Worm (Caenorhabditis elegans) whole organism, L3 larva: ENCODE measurements around the gene Y55H10A.2.
"Not testable (repeated sequence)": the region's sequence is repeated elsewhere in the genome, so short reads cannot be mapped to it uniquely, and the experiment has no call there.

ENCODE experiments used
- ZK546.5 ChIP-seq: sonication (generic microtip); optimal IDR thresholded peaks from 2 replicates; lab custom pipeline; 2017; ENCODE audit warnings: missing biosample characterization, missing genetic modification characterization
- aly-2 ChIP-seq: fragments of 150-350 bp; optimal IDR thresholded peaks from 2 replicates; lab custom pipeline; 2014; ENCODE audit warnings: missing biosample characterization, missing genetic modification characterization
- ama-1 ChIP-seq: fragments of 150-350 bp; optimal IDR thresholded peaks from 2 replicates; lab custom pipeline; 2018
- ceh-28 ChIP-seq: fragments of 150-350 bp; optimal IDR thresholded peaks from 2 replicates; lab custom pipeline; 2014; ENCODE audit warnings: missing biosample characterization, missing genetic modification reagents, missing genetic modification characterization
- ceh-82 ChIP-seq: fragments of 150-350 bp; optimal IDR thresholded peaks from 2 replicates; lab custom pipeline; 2014; ENCODE audit warnings: missing biosample characterization, missing genetic modification characterization
- ceh-9 ChIP-seq: sonication (generic microtip); optimal IDR thresholded peaks from 2 replicates; lab custom pipeline; 2018; ENCODE audit warnings: missing biosample characterization, missing genetic modification characterization
- daf-12 ChIP-seq: fragments of 150-350 bp; optimal IDR thresholded peaks from 2 replicates; lab custom pipeline; 2014; ENCODE audit warnings: missing biosample characterization, missing genetic modification reagents, missing genetic modification characterization
- egl-27 ChIP-seq: sonication (generic microtip); optimal IDR thresholded peaks from 4 replicates; lab custom pipeline; 2017; ENCODE audit warnings: missing biosample characterization, missing genetic modification reagents, missing genetic modification characterization
- egl-5 ChIP-seq: fragments of 150-350 bp; optimal IDR thresholded peaks from 2 replicates; lab custom pipeline; 2017; ENCODE audit warnings: missing biosample characterization, missing genetic modification reagents, missing genetic modification characterization, inconsistent platforms
- elt-1 ChIP-seq: fragments of 150-350 bp; optimal IDR thresholded peaks from 2 replicates; lab custom pipeline; 2014; ENCODE audit warnings: missing biosample characterization, missing genetic modification characterization
- elt-2 ChIP-seq: sonication (generic microtip); optimal IDR thresholded peaks from 2 replicates; lab custom pipeline; 2016; ENCODE audit warnings: missing genetic modification reagents, mild to moderate bottlenecking, missing genetic modification characterization, missing compliant biosample characterization
- elt-3 ChIP-seq, 3 experiments: fragments of 150-350 bp in 1 of 3; sonication (generic microtip) in 2 of 3; optimal IDR thresholded peaks; 2 replicates in 2 of 3; 4 replicates in 1 of 3; lab custom pipeline; 2014 to 2017; ENCODE audit warnings: missing biosample characterization in 3 of 3, missing genetic modification characterization in 3 of 3
- fkh-2 ChIP-seq: fragments of 150-350 bp; optimal IDR thresholded peaks from 2 replicates; lab custom pipeline; 2014; ENCODE audit warnings: missing biosample characterization, missing genetic modification reagents, missing genetic modification characterization
- fos-1 ChIP-seq: fragments of 150-350 bp; optimal IDR thresholded peaks from 2 replicates; lab custom pipeline; 2014; ENCODE audit warnings: missing biosample characterization, missing genetic modification characterization
- hmg-11 ChIP-seq: sonication (generic microtip); optimal IDR thresholded peaks from 2 replicates; lab custom pipeline; 2016; ENCODE audit warnings: missing genetic modification characterization, missing compliant biosample characterization
- lin-15B ChIP-seq: fragments of 150-350 bp; optimal IDR thresholded peaks from 2 replicates; lab custom pipeline; 2014; ENCODE audit warnings: missing biosample characterization, missing genetic modification characterization
- lin-39 ChIP-seq: fragments of 150-350 bp; optimal IDR thresholded peaks from 2 replicates; lab custom pipeline; 2018; ENCODE audit warnings: missing biosample characterization, missing genetic modification reagents, missing genetic modification characterization
- lsy-12 ChIP-seq: sonication (generic microtip); optimal IDR thresholded peaks from 2 replicates; lab custom pipeline; 2016; ENCODE audit warnings: mild to moderate bottlenecking, missing genetic modification characterization, missing compliant biosample characterization
- mdl-1 ChIP-seq: fragments of 150-350 bp; optimal IDR thresholded peaks from 2 replicates; lab custom pipeline; 2014; ENCODE audit warnings: missing biosample characterization, missing genetic modification characterization
- mml-1 ChIP-seq: fragments of 150-350 bp; sonication (generic microtip); optimal IDR thresholded peaks from 3 replicates; lab custom pipeline; 2014; ENCODE audit warnings: missing biosample characterization, missing genetic modification characterization
- nfya-1 ChIP-seq: sonication (generic microtip); optimal IDR thresholded peaks from 2 replicates; lab custom pipeline; 2017; ENCODE audit warnings: missing genetic modification characterization, mild to moderate bottlenecking, missing compliant biosample characterization, antibody characterized with exemption, moderate library complexity; ENCODE audit not compliant: insufficient read depth
- nhr-11 ChIP-seq: fragments of 150-350 bp; optimal IDR thresholded peaks from 2 replicates; lab custom pipeline; 2014; ENCODE audit warnings: missing biosample characterization, missing genetic modification characterization
- nhr-12 ChIP-seq: fragments of 150-350 bp; optimal IDR thresholded peaks from 2 replicates; lab custom pipeline; 2014; ENCODE audit warnings: missing biosample characterization, missing genetic modification characterization
- nhr-23 ChIP-seq: fragments of 150-350 bp; optimal IDR thresholded peaks from 2 replicates; lab custom pipeline; 2014; ENCODE audit warnings: missing biosample characterization, missing genetic modification reagents, missing genetic modification characterization
- nhr-237 ChIP-seq: fragments of 150-350 bp; optimal IDR thresholded peaks from 2 replicates; lab custom pipeline; 2014; ENCODE audit warnings: missing biosample characterization, missing genetic modification characterization
- nhr-25 ChIP-seq: sonication (generic microtip); optimal IDR thresholded peaks from 2 replicates; lab custom pipeline; 2017; ENCODE audit warnings: missing biosample characterization, missing genetic modification characterization
- nhr-28 ChIP-seq: fragments of 150-350 bp; optimal IDR thresholded peaks from 2 replicates; lab custom pipeline; 2014; ENCODE audit warnings: missing biosample characterization, missing genetic modification characterization
- nhr-67 ChIP-seq: fragments of 150-350 bp; optimal IDR thresholded peaks from 2 replicates; lab custom pipeline; 2014; ENCODE audit warnings: missing biosample characterization, missing genetic modification characterization
- nhr-76 ChIP-seq: fragments of 150-350 bp; sonication (generic microtip); optimal IDR thresholded peaks from 5 replicates; lab custom pipeline; 2014; ENCODE audit warnings: missing biosample characterization, missing genetic modification characterization
- nhr-77 ChIP-seq: fragments of 150-350 bp; optimal IDR thresholded peaks from 2 replicates; lab custom pipeline; 2014; ENCODE audit warnings: missing biosample characterization, missing genetic modification characterization
- pha-4 ChIP-seq: fragments of 150-350 bp; optimal IDR thresholded peaks from 2 replicates; lab custom pipeline; 2014; ENCODE audit warnings: missing biosample characterization, missing genetic modification reagents, missing genetic modification characterization
- sea-2 ChIP-seq: fragments of 150-350 bp; sonication (generic microtip); optimal IDR thresholded peaks from 4 replicates; lab custom pipeline; 2014; ENCODE audit warnings: missing biosample characterization, missing genetic modification reagents, missing genetic modification characterization
- skn-1 ChIP-seq: fragments of 150-350 bp; optimal IDR thresholded peaks from 2 replicates; lab custom pipeline; 2014; ENCODE audit warnings: missing biosample characterization, missing genetic modification characterization
- snpc-4 ChIP-seq: fragments of 150-350 bp; optimal IDR thresholded peaks from 2 replicates; lab custom pipeline; 2014; ENCODE audit warnings: missing biosample characterization, missing genetic modification characterization
- tbx-2 ChIP-seq: sonication (generic microtip); optimal IDR thresholded peaks from 2 replicates; lab custom pipeline; 2016; ENCODE audit warnings: mild to moderate bottlenecking, missing genetic modification characterization, missing compliant biosample characterization
- unc-39 ChIP-seq: sonication (generic microtip); optimal IDR thresholded peaks from 4 replicates; lab custom pipeline; 2017; ENCODE audit warnings: missing biosample characterization, missing genetic modification characterization
- unc-62 ChIP-seq: fragments of 150-350 bp; sonication (generic microtip); optimal IDR thresholded peaks from 4 replicates; lab custom pipeline; 2014; ENCODE audit warnings: missing biosample characterization, missing genetic modification reagents, missing genetic modification characterization
- zag-1 ChIP-seq: fragments of 150-350 bp; optimal IDR thresholded peaks from 2 replicates; lab custom pipeline; 2014; ENCODE audit warnings: missing biosample characterization, missing genetic modification characterization
- ztf-11 ChIP-seq: fragments of 150-350 bp; optimal IDR thresholded peaks from 2 replicates; lab custom pipeline; 2014; ENCODE audit warnings: missing biosample characterization, missing genetic modification characterization
- ztf-4 ChIP-seq: fragments of 150-350 bp; optimal IDR thresholded peaks from 2 replicates; lab custom pipeline; 2014; ENCODE audit warnings: missing biosample characterization, missing genetic modification characterization

Y55H10A.2 gene

DNA sequence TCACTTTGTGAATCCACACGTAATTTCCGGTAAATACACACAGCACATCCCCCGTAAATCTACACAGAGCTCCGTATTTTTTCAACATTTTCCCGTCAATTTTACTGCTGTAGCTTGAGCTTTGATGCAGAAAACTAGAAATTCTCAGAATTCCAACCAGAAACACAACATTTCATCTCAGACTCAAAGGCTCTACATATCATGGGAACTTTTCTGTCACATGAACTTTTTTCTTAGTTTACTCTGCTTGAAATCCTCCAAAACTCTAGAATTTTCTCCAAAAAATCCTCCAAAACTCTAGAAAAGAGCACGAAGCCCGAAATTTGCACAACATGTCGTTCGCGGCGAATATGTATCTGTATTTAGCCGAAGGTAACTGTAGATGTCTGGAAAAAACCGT, at the start of gene Y55H10A.2:
Y55H10A.2 (plus strand) TSS at position 301 of the 400 bp plus-strand sequence.
- no peak for TF ChIP-seq unc-39 (tag; lab: Kevin White, UChicago)
- TF ChIP-seq nhr-28 (tag; lab: Kevin White, UChicago): no peak
- TF ChIP-seq aly-2 (tag; lab: Kevin White, UChicago): no peak
- TF ChIP-seq nhr-76 (tag; lab: Kevin White, UChicago): no peak
- TF ChIP-seq nhr-67 (tag; lab: Kevin White, UChicago): no peak
- TF ChIP-seq, all 47 proteins: peak for 0

DNA sequence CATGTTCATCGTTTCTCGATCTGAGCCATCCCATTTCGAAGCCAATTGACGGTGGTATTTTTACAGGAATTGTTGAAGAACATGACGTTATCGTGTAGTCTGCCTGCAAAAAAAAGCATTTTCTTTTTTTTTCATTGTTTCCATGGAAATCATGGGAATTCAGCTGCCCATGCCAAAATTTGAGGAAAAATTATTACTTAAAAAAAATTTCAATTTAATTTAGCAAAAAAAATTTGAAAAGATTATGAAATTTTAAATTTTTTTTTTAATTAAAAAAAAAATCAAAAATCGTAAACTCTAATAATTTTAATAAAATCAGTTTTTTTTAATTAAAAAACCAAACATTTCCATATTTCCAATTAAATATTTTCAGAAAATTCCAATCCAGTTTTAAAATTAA, 31.6 kb upstream of the Y55H10A.2 start, which contains the start of gene F42A6.5:
F42A6.5 (minus strand) TSS at position 101 of the 400 bp plus-strand sequence.
- not testable (repeated sequence) for TF ChIP-seq aly-2 (tag; lab: Kevin White, UChicago); ama-1 (lab: Kevin White, UChicago); lsy-12
- TF ChIP-seq, all 47 proteins: peak for 0; not testable (repeated sequence) for 47

DNA sequence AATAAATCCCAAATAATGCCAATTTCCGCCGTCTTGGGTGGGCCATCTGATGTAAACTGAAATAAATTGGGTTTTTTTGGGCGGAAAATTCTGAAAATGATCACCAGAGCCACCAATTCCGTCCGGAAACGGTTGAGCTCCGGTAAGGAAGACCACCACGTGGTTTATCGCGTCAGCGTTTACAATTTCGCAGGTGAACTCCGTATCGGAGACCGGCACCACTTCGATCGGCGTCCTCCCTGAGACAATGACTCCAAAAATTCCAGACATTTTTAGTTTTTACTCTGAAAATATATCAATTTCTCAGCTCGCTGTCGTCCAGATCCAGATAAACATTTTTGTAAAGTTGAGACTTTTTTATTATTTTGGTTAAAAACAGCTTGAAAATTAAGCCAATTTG, 26.7 kb upstream of the Y55H10A.2 start, which contains the start of gene F42A6.6:
F42A6.6 (minus strand) TSS at position 289 of the 400 bp plus-strand sequence.
- TF ChIP-seq egl-5: no peak
- TF ChIP-seq ama-1 (lab: Kevin White, UChicago): peak; percentile 93
- peak; percentile 10 for TF ChIP-seq lsy-12
- no peak for TF ChIP-seq nfya-1 (tag; lab: Kevin White, UChicago)
- TF ChIP-seq elt-2 (tag; lab: Kevin White, UChicago): peak; percentile 30
- TF ChIP-seq aly-2 (tag; lab: Kevin White, UChicago): peak; percentile 13
- TF ChIP-seq ceh-28 (tag; lab: Kevin White, UChicago): peak; percentile 10
- no peak for TF ChIP-seq egl-27 (tag; lab: Kevin White, UChicago)
- TF ChIP-seq lin-15B (tag; lab: Kevin White, UChicago): no peak
- no peak for TF ChIP-seq elt-3 (tag; optimal IDR thresholded peaks at IDR 0.05; lab: Kevin White, UChicago)
- TF ChIP-seq nhr-23 (tag; lab: Kevin White, UChicago): peak; percentile 26
- peak; percentile 31 for TF ChIP-seq nhr-25 (tag; lab: Kevin White, UChicago)

DNA sequence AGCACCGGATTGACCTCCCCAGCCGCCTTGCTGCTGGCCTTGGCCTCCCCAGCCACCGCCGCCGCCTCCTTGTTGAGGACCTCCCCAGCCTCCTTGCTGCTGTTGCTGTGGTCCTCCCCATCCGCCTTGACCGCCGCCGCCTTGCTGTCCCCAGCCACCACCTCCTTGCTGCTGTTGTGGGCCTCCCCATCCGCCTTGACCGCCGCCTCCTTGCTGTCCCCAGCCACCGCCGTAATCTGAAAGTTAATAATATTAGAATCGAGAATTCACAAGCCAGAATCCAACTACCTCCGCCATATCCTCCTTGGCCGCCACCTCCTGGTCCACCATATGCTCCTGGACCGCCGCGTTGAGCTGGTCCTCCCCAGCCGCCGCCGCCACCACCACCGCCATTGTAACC, 26.0 kb upstream of the Y55H10A.2 start:
- TF ChIP-seq ztf-11 (tag; lab: Kevin White, UChicago) (no peak), elt-2 (tag; lab: Kevin White, UChicago) (no peak), sea-2 (no peak), ceh-82 (tag; lab: Kevin White, UChicago) (no peak), snpc-4 (tag; lab: Kevin White, UChicago) (no peak), skn-1 (tag; lab: Kevin White, UChicago) (no peak), pha-4 (no peak), hmg-11 (no peak), nhr-77 (tag; lab: Kevin White, UChicago) (no peak), lsy-12 (no peak), unc-39 (tag; lab: Kevin White, UChicago) (no peak), mdl-1 (tag; lab: Kevin White, UChicago) (no peak), ama-1 (lab: Kevin White, UChicago) (no peak), nhr-25 (tag; lab: Kevin White, UChicago) (no peak), ZK546.5 (tag; lab: Kevin White, UChicago) (no peak), nhr-11 (tag; lab: Kevin White, UChicago) (no peak), lin-39 (tag; lab: Kevin White, UChicago) (no peak)
- TF ChIP-seq, all 47 proteins: peak for 0

DNA sequence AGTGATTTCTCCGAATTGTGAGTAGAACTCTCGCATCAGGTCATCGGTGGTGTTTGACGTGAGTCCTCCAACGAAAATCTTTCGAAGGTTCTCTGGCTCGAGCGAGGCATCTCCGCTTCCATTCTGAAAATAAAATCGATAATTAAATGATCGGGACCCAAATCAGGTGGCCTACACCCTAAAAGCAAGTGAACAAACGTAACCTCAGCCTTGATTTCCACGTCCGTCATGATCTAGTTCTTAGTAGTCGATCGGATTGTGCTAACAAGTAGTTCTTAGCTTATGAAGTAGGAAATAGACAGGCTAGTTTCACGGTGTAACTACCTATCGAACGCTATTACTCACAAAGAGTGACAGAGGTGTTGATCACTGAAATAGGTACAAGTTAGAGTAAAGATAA, 25.1 kb upstream of the Y55H10A.2 start:
- TF ChIP-seq egl-5 (no peak), daf-12 (tag; lab: Kevin White, UChicago) (no peak), ceh-82 (tag; lab: Kevin White, UChicago) (no peak)

DNA sequence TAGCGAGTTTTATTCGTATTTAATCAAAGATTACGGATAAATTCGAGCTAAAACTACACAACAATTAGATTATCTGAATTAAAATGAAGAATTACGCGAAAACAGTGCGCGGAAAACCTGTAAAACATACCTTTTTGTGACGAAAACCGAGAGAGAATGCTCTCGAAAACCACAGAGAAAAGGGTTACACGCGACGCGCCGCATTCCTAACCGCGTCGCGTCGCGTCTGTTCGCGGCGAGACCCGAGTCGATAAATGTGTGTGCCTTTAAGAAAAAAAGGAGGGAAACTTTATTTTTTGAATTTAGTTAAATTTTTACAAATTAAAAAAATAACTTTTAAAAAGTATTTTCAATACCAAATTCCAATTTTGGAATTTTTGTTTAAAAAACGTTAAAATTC, 24.6 kb upstream of the Y55H10A.2 start, which contains the start of gene hrpa-1:
hrpa-1 (minus strand) TSS at position 192 of the 400 bp plus-strand sequence.
- peak; percentile 30 for TF ChIP-seq elt-1
- no peak for TF ChIP-seq nhr-76 (tag; lab: Kevin White, UChicago)
- no peak for TF ChIP-seq fkh-2 (tag; lab: Kevin White, UChicago)
- TF ChIP-seq ceh-9: no peak
- no peak for TF ChIP-seq nhr-77 (tag; lab: Kevin White, UChicago)
- TF ChIP-seq lsy-12: no peak
- no peak for TF ChIP-seq ztf-11 (tag; lab: Kevin White, UChicago)
- no peak for TF ChIP-seq unc-62 (GFP tag; lab: Kevin White, UChicago)
- TF ChIP-seq elt-2 (tag; lab: Kevin White, UChicago): peak; percentile 39
- peak; percentile 45 for TF ChIP-seq hmg-11
- TF ChIP-seq tbx-2 (tag; lab: Kevin White, UChicago): peak; percentile 5
- TF ChIP-seq nhr-67 (tag; lab: Kevin White, UChicago): no peak
- TF ChIP-seq nhr-237 (tag; lab: Kevin White, UChicago): no peak
- no peak for TF ChIP-seq mml-1 (tag; lab: Kevin White, UChicago)
- TF ChIP-seq egl-5: peak; percentile 99
- TF ChIP-seq skn-1 (tag; lab: Kevin White, UChicago): peak; percentile 5
- TF ChIP-seq ceh-82 (tag; lab: Kevin White, UChicago): peak; percentile 1
- TF ChIP-seq fos-1: no peak
- no peak for TF ChIP-seq elt-3 (tag; optimal IDR thresholded peaks at IDR 0.05; lab: Kevin White, UChicago)
- TF ChIP-seq nhr-11 (tag; lab: Kevin White, UChicago): no peak
- peak; percentile 68 for TF ChIP-seq snpc-4 (tag; lab: Kevin White, UChicago)
- TF ChIP-seq ztf-4 (tag; lab: Kevin White, UChicago): no peak
- peak; percentile 95 for TF ChIP-seq nfya-1 (tag; lab: Kevin White, UChicago)
- no peak for TF ChIP-seq zag-1 (tag; lab: Kevin White, UChicago)
- no peak for TF ChIP-seq daf-12 (tag; lab: Kevin White, UChicago)
- no peak for TF ChIP-seq ZK546.5 (tag; lab: Kevin White, UChicago)
- TF ChIP-seq nhr-12 (tag; lab: Kevin White, UChicago): no peak
